Fruit fly (Drosophila melanogaster) whole organism, pupa: ENCODE data around the gene CG12716.

ENCODE experiments used
- CG10348 ChIP-seq: fragments of 200-800 bp; sonication (Bioruptor generic); IDR thresholded peaks from 2 replicates; pipeline ENCODE4 v1.3.6; 2022; ENCODE audit warnings: missing biosample characterization, missing genetic modification characterization
- CG12605 ChIP-seq: fragments of 200-800 bp; sonication (Bioruptor generic); IDR thresholded peaks from 2 replicates; pipeline ENCODE4 v1.3.6; 2022; ENCODE audit warnings: missing biosample characterization, missing genetic modification characterization
- CG13204 ChIP-seq: fragments of 200-800 bp; sonication (Bioruptor generic); optimal IDR thresholded peaks from 2 replicates; lab custom pipeline; 2018; ENCODE audit warnings: missing biosample characterization, mild to moderate bottlenecking, missing genetic modification characterization, moderate library complexity
- CG14655 ChIP-seq: fragments of 200-800 bp; sonication (Bioruptor generic); optimal IDR thresholded peaks from 3 replicates; lab custom pipeline; 2017; ENCODE audit warnings: mild to moderate bottlenecking, missing biosample characterization, missing genetic modification reagents, missing genetic modification characterization
- CG15710 ChIP-seq: fragments of 200-800 bp; sonication (Bioruptor generic); optimal IDR thresholded peaks from 2 replicates; lab custom pipeline; 2018; ENCODE audit warnings: missing biosample characterization, mild to moderate bottlenecking, missing genetic modification characterization, moderate library complexity
- CG17806 ChIP-seq: fragments of 200-800 bp; sonication (Bioruptor generic); optimal IDR thresholded peaks from 2 replicates; lab custom pipeline; 2018; ENCODE audit warnings: missing biosample characterization, mild to moderate bottlenecking, missing genetic modification characterization, moderate library complexity
- CG32121 ChIP-seq: fragments of 200-800 bp; sonication (Bioruptor generic); IDR thresholded peaks from 2 replicates; pipeline ENCODE4 v1.3.6; 2022; ENCODE audit warnings: missing biosample characterization, missing genetic modification characterization
- CG34367 ChIP-seq: fragments of 200-800 bp; sonication (Bioruptor generic); optimal IDR thresholded peaks from 2 replicates; lab custom pipeline; 2018; ENCODE audit warnings: missing biosample characterization, mild to moderate bottlenecking, missing genetic modification characterization
- CG4496 ChIP-seq: fragments of 200-800 bp; sonication (Bioruptor generic); IDR thresholded peaks from 3 replicates; pipeline ENCODE4 v1.3.6; 2022; ENCODE audit warnings: missing biosample characterization, missing genetic modification characterization
- CG8159 ChIP-seq: fragments of 200-800 bp; sonication (Bioruptor generic); optimal IDR thresholded peaks from 3 replicates; lab custom pipeline; 2018; ENCODE audit warnings: missing biosample characterization, mild to moderate bottlenecking, missing genetic modification characterization, moderate library complexity
- CG8301 ChIP-seq: fragments of 200-800 bp; sonication (Bioruptor generic); optimal IDR thresholded peaks from 2 replicates; lab custom pipeline; 2018; ENCODE audit warnings: missing biosample characterization, mild to moderate bottlenecking, missing genetic modification characterization
- CG9948 ChIP-seq: fragments of 200-800 bp; sonication (Bioruptor generic); optimal IDR thresholded peaks from 2 replicates; lab custom pipeline; 2018; ENCODE audit warnings: missing biosample characterization, mild to moderate bottlenecking, missing genetic modification characterization, moderate library complexity
- D1 ChIP-seq: fragments of 200-800 bp; sonication (Bioruptor generic); optimal IDR thresholded peaks from 2 replicates; lab custom pipeline; 2018; ENCODE audit warnings: missing biosample characterization, mild to moderate bottlenecking, missing genetic modification characterization, moderate library complexity
- EcR ChIP-seq: fragments of 200-800 bp; sonication (Bioruptor generic); optimal IDR thresholded peaks from 3 replicates; lab custom pipeline; 2019; ENCODE audit warnings: missing biosample characterization, missing genetic modification characterization, mild to moderate bottlenecking, moderate library complexity, missing genetic modification reagents
- Ets98B ChIP-seq: fragments of 200-800 bp; sonication (Bioruptor generic); IDR thresholded peaks from 2 replicates; pipeline ENCODE4 v1.3.6; 2022; ENCODE audit warnings: missing biosample characterization, missing genetic modification characterization
- Pif1A ChIP-seq: fragments of 200-800 bp; sonication (Bioruptor generic); optimal IDR thresholded peaks from 3 replicates; lab custom pipeline; 2016; ENCODE audit warnings: missing biosample characterization, missing genetic modification characterization
- Pif1B ChIP-seq: fragments of 200-800 bp; sonication (Bioruptor generic); optimal IDR thresholded peaks from 3 replicates; lab custom pipeline; 2016; ENCODE audit warnings: missing biosample characterization, missing genetic modification characterization
- Snoo ChIP-seq: fragments of 200-800 bp; sonication (Bioruptor generic); optimal IDR thresholded peaks from 3 replicates; lab custom pipeline; 2017; ENCODE audit warnings: missing biosample characterization, mild to moderate bottlenecking, missing genetic modification characterization, inconsistent platforms
- fd96Ca ChIP-seq: fragments of 200-800 bp; sonication (Bioruptor generic); IDR thresholded peaks from 3 replicates; pipeline ENCODE4 v1.3.6; 2022; ENCODE audit warnings: missing biosample characterization, missing genetic modification characterization
- gl ChIP-seq: fragments of 200-800 bp; sonication (Bioruptor generic); optimal IDR thresholded peaks from 2 replicates; lab custom pipeline; 2018; ENCODE audit warnings: missing biosample characterization, mild to moderate bottlenecking, missing genetic modification characterization
- rn ChIP-seq: fragments of 200-800 bp; sonication (Bioruptor generic); IDR thresholded peaks from 2 replicates; pipeline ENCODE4 v1.3.6; 2022; ENCODE audit warnings: missing biosample characterization, missing genetic modification characterization

Gene CG12716

DNA sequence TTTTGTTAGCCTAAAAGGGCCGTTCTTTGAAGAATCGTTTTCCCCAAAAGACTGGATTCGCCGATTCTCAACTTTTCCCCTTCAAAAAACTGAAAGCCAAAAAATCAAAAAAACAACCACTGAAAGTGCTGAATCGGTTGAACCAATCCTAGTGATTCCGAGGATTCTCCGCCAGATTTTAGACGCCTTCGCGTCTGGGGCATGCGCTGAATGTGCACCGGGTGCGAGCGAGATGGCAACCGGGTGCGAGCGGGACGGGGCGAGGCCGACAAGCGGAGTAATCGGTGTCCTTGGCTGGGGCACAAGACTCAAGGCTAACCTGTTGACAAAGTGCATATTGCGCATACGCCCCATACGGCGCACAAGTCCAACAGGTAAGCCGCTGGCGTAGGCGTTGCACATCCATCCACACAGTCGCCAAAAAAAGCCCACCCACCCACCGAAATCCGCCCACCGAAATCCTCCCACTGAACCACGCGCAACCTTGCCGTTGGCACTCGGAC, 11.0 kb upstream of the CG12716 start:
- no peak for TF ChIP-seq CG15710 (tag; lab: Kevin White, UChicago)
- TF ChIP-seq Pif1B (GFP tag; lab: Kevin White, UChicago), result no peak
- TF ChIP-seq CG32121 (GFP tag; lab: Robert Waterston, UW), result no peak
- peak; percentile 82 for TF ChIP-seq CG12605 (GFP tag; lab: Robert Waterston, UW)

DNA sequence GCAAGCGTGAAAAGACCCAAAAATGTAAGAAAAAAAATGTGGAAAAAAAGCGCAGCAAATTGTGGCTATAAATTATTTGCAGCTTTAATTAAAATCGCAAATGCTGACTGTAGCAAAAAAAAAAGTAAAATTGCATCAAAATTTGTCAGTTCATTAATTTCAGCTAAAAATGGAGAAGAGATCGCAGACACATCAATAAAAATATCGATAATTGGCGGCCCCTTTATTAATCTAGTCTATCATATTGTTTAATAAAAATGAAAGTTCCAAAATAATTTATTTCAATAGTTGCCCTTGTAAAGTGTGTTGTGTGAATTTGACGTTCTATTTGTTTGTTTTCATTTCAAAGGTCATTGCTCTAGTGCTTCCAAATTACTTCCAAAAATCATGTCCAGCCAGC, 8.2 kb upstream of the CG12716 start, which contains the start of gene CG32643:
Gene CG32643 (plus strand): TSS at position 301 of the 400 bp plus-strand sequence.
- no peak for TF ChIP-seq CG8301 (tag; lab: Kevin White, UChicago)
- TF ChIP-seq CG9948 (tag; lab: Kevin White, UChicago), result no peak
- no peak for TF ChIP-seq CG32121 (GFP tag; lab: Robert Waterston, UW)
- TF ChIP-seq CG34367 (tag; lab: Kevin White, UChicago), result no peak
- TF ChIP-seq CG8159 (tag; lab: Kevin White, UChicago), result no peak
- TF ChIP-seq Pif1A, result no peak
- no peak for TF ChIP-seq CG10348 (GFP tag; lab: Robert Waterston, UW)
- TF ChIP-seq fd96Ca (GFP tag; lab: Robert Waterston, UW), result no peak
- no peak for TF ChIP-seq D1 (tag; lab: Kevin White, UChicago)
- no peak for TF ChIP-seq gl (tag; lab: Kevin White, UChicago)
- no peak for TF ChIP-seq CG14655 (GFP tag; lab: Kevin White, UChicago)
- TF ChIP-seq CG4496 (GFP tag; lab: Robert Waterston, UW), result no peak
- TF ChIP-seq CG15710 (tag; lab: Kevin White, UChicago), result no peak
- TF ChIP-seq CG13204 (GFP tag; lab: Kevin White, UChicago), result no peak
- TF ChIP-seq CG12605 (GFP tag; lab: Robert Waterston, UW), result no peak

DNA sequence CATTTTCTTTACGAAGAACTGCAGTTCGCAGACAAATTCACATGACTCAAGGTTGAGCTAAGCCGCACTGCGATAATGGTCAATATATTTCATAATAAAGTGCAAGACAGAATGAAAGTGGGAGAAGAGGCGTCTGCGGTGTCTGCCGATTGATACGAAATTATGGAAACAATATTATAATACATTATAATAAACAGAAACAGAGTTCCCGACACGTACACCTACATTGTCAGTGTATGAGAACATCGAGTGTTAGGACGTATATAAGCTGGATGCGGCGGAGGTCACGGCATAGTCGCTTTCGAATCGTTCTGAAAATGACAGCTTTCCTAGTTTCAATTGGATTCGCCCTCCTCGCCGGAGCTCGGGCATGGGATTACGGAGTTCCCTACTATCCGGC, 5.6 kb downstream of the CG12716 start, which contains the start of gene CG15721:
Gene CG15721 (plus strand): TSS at position 301 of the 400 bp plus-strand sequence.
- TF ChIP-seq CG15710 (tag; lab: Kevin White, UChicago) (no peak), CG4496 (GFP tag; lab: Robert Waterston, UW) (no peak), Pif1B (GFP tag; lab: Kevin White, UChicago) (no peak), Ets98B (GFP tag; lab: Robert Waterston, UW) (no peak), CG32121 (GFP tag; lab: Robert Waterston, UW) (no peak), CG8159 (tag; lab: Kevin White, UChicago) (no peak), gl (tag; lab: Kevin White, UChicago) (no peak), CG9948 (tag; lab: Kevin White, UChicago) (no peak), EcR (GFP tag; lab: Kevin White, UChicago) (no peak), D1 (tag; lab: Kevin White, UChicago) (no peak), Snoo (tag; lab: Kevin White, UChicago) (no peak), CG12605 (GFP tag; lab: Robert Waterston, UW) (no peak), fd96Ca (GFP tag; lab: Robert Waterston, UW) (no peak), CG34367 (tag; lab: Kevin White, UChicago) (no peak), Pif1A (no peak)

DNA sequence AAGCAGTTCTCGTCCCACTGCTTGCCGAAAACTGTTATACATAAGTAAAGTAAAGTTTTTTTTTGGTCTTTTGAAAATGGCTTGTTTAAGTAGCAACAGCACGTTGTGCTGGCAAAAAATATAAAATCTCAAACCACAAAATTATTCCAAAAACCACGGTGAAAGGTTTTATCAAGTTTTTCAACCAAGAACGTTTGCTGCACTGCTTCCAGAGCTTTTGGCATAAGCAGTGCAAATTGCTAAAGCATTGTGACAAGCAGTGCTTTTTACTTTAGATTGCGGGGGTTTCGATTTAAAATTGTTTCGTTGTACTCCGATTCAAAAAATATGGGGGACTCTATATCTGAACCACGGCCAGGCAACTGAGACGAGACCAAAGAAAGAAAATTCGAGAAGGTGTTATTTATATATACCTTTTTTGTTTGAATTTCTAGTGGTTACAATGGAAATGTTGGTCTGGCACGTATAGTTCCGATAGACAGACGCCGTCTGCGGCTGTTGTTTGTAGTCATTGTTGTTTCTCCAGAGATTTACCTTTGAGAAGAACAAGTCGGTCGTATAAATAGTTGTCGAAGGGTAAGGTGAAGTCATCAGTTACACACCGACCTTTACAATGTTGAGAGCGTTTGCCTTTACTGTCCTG, 8.6 kb downstream of the CG12716 start, which contains the start of gene Mur11Da:
Gene Mur11Da (plus strand): TSS at position 593 of the 643 bp plus-strand sequence.
- TF ChIP-seq Pif1A (no peak), CG8301 (tag; lab: Kevin White, UChicago) (no peak), CG32121 (GFP tag; lab: Robert Waterston, UW) (no peak), CG15710 (tag; lab: Kevin White, UChicago) (no peak), CG8159 (tag; lab: Kevin White, UChicago) (no peak), gl (tag; lab: Kevin White, UChicago) (no peak), CG13204 (GFP tag; lab: Kevin White, UChicago) (no peak), rn (no peak), CG10348 (GFP tag; lab: Robert Waterston, UW) (no peak), CG34367 (tag; lab: Kevin White, UChicago) (no peak), Ets98B (GFP tag; lab: Robert Waterston, UW) (no peak), fd96Ca (GFP tag; lab: Robert Waterston, UW) (no peak), CG14655 (GFP tag; lab: Kevin White, UChicago) (no peak), Pif1B (GFP tag; lab: Kevin White, UChicago) (no peak), Snoo (tag; lab: Kevin White, UChicago) (no peak), EcR (GFP tag; lab: Kevin White, UChicago) (no peak), CG9948 (tag; lab: Kevin White, UChicago) (no peak)

DNA sequence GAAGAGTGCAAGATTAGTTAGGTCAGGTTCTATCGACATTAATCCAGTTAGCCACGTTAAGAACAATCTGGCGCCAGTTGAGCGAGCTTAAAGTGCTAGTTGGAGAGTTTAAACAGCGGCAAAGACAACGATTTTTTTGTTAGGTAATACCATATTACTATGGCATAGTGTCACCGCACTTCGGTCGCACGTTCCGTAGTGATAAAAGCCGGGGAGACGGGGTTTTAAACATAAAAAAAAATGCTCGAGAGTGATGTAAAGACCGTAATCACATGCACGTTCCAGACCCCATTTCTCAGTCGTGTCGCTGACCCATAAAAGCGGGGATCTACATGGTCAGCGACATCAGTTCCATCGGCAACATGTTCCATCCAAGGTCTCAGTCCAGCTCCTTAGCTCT, 17.1 kb downstream of the CG12716 start, which contains the start of gene CG32642:
Gene CG32642 (plus strand): TSS at position 301 of the 400 bp plus-strand sequence.
- no peak for TF ChIP-seq rn
- TF ChIP-seq Snoo (tag; lab: Kevin White, UChicago), result no peak
- no peak for TF ChIP-seq CG8301 (tag; lab: Kevin White, UChicago)
- TF ChIP-seq Pif1B (GFP tag; lab: Kevin White, UChicago), result no peak
- TF ChIP-seq Pif1A, result no peak
- TF ChIP-seq CG12605 (GFP tag; lab: Robert Waterston, UW), result no peak
- TF ChIP-seq CG34367 (tag; lab: Kevin White, UChicago), result no peak
- TF ChIP-seq CG15710 (tag; lab: Kevin White, UChicago), result no peak
- TF ChIP-seq CG8159 (tag; lab: Kevin White, UChicago), result no peak
- TF ChIP-seq CG10348 (GFP tag; lab: Robert Waterston, UW), result no peak
- TF ChIP-seq CG9948 (tag; lab: Kevin White, UChicago), result no peak
- TF ChIP-seq CG17806 (tag; lab: Kevin White, UChicago), result no peak
